Worm (Caenorhabditis elegans) whole organism, young adult: ENCODE measurements around the gene F47D12.6.

ENCODE experiments used
- B0035.1 ChIP-seq: sonication (generic microtip); optimal IDR thresholded peaks from 2 replicates; lab custom pipeline; 2016; ENCODE audit warnings: missing genetic modification characterization, mild to moderate bottlenecking, missing compliant biosample characterization, missing genotype, missing genetic modification reagents
- B0336.3 ChIP-seq: fragments of 200-800 bp; sonication (Bioruptor generic); IDR thresholded peaks from 2 replicates; pipeline ENCODE4 v1.3.6; 2022; ENCODE audit warnings: missing genetic modification characterization, missing compliant biosample characterization
- C17E4.6 ChIP-seq: fragments of 200-800 bp; sonication (Bioruptor generic); IDR thresholded peaks from 2 replicates; pipeline ENCODE4 v1.3.6; 2022; ENCODE audit warnings: missing genetic modification reagents, missing genetic modification characterization, missing compliant biosample characterization
- D2030.7 ChIP-seq: fragments of 200-800 bp; sonication (Bioruptor generic); IDR thresholded peaks from 2 replicates; pipeline ENCODE4 v1.3.6; 2022; ENCODE audit warnings: missing genetic modification reagents, missing genetic modification characterization, missing compliant biosample characterization
- F23B12.7 ChIP-seq: sonication (generic microtip); optimal IDR thresholded peaks from 2 replicates; lab custom pipeline; 2017; ENCODE audit warnings: missing genetic modification characterization, mild to moderate bottlenecking, missing compliant biosample characterization, antibody characterized with exemption, moderate library complexity; ENCODE audit not compliant: insufficient read depth
- F33H1.4 ChIP-seq: fragments of 200-800 bp; sonication (Bioruptor generic); IDR thresholded peaks from 2 replicates; pipeline ENCODE4 v1.3.6; 2022; ENCODE audit warnings: missing genetic modification reagents, missing genetic modification characterization, missing compliant biosample characterization
- F39B2.1 ChIP-seq: fragments of 200-800 bp; sonication (Bioruptor generic); IDR thresholded peaks from 2 replicates; pipeline ENCODE4 v1.3.6; 2022; ENCODE audit warnings: missing genetic modification reagents, missing genetic modification characterization, missing compliant biosample characterization
- F52B5.7 ChIP-seq: sonication (generic microtip); optimal IDR thresholded peaks from 2 replicates; lab custom pipeline; 2016; ENCODE audit warnings: mild to moderate bottlenecking, missing genetic modification characterization, missing compliant biosample characterization
- F57A8.1 ChIP-seq: fragments of 200-800 bp; sonication (Bioruptor generic); optimal IDR thresholded peaks from 2 replicates; lab custom pipeline; 2018; ENCODE audit warnings: mild to moderate bottlenecking, missing genetic modification characterization, moderate library complexity, missing compliant biosample characterization
- Y53F4B.3 ChIP-seq: fragments of 200-800 bp; sonication (Bioruptor generic); IDR thresholded peaks from 2 replicates; pipeline ENCODE4 v1.3.6; 2022; ENCODE audit warnings: missing genetic modification reagents, missing genetic modification characterization, missing compliant biosample characterization
- aptf-3 ChIP-seq: fragments of 200-800 bp; sonication (Bioruptor generic); IDR thresholded peaks from 2 replicates; pipeline ENCODE4 v1.3.6; 2022; ENCODE audit warnings: missing genetic modification characterization, missing compliant biosample characterization
- athp-1 ChIP-seq: sonication (generic microtip); optimal IDR thresholded peaks from 2 replicates; lab custom pipeline; 2017; ENCODE audit warnings: mild to moderate bottlenecking, missing genetic modification characterization, missing compliant biosample characterization
- attf-6 ChIP-seq: fragments of 200-800 bp; sonication (Bioruptor generic); IDR thresholded peaks from 2 replicates; pipeline ENCODE4 v1.3.6; 2022; ENCODE audit warnings: missing genetic modification reagents, missing genetic modification characterization, missing compliant biosample characterization
- bed-1 ChIP-seq: fragments of 200-800 bp; sonication (Bioruptor generic); IDR thresholded peaks from 2 replicates; pipeline ENCODE4 v1.3.6; 2022; ENCODE audit warnings: missing genetic modification reagents, missing genetic modification characterization, missing compliant biosample characterization
- ceh-58 ChIP-seq: fragments of 200-800 bp; sonication (Bioruptor generic); IDR thresholded peaks from 2 replicates; pipeline ENCODE4 v1.3.6; 2022; ENCODE audit warnings: missing genetic modification characterization, missing compliant biosample characterization
- ceh-79 ChIP-seq: sonication (generic microtip); optimal IDR thresholded peaks from 2 replicates; lab custom pipeline; 2017; ENCODE audit warnings: mild to moderate bottlenecking, missing genetic modification characterization, missing compliant biosample characterization
- dpff-1 ChIP-seq: sonication (generic microtip); optimal IDR thresholded peaks from 2 replicates; lab custom pipeline; 2017; ENCODE audit warnings: mild to moderate bottlenecking, missing genetic modification characterization, missing compliant biosample characterization
- dpl-1 ChIP-seq: fragments of 150-350 bp; optimal IDR thresholded peaks from 2 replicates; lab custom pipeline; 2014; ENCODE audit warnings: missing biosample characterization, missing genetic modification reagents, missing genetic modification characterization
- efl-1 ChIP-seq: fragments of 150-350 bp; optimal IDR thresholded peaks from 2 replicates; lab custom pipeline; 2014; ENCODE audit warnings: missing biosample characterization, missing genetic modification reagents, missing genetic modification characterization
- egl-44 ChIP-seq: fragments of 200-800 bp; sonication (Bioruptor generic); IDR thresholded peaks from 2 replicates; pipeline ENCODE4 v1.3.6; 2022; ENCODE audit warnings: missing genetic modification reagents, missing genetic modification characterization, missing compliant biosample characterization
- ekl-4 ChIP-seq: fragments of 200-800 bp; sonication (Bioruptor generic); IDR thresholded peaks from 2 replicates; pipeline ENCODE4 v1.3.6; 2022; ENCODE audit warnings: missing genetic modification reagents, missing genetic modification characterization, missing compliant biosample characterization
- ets-4 ChIP-seq: fragments of 200-800 bp; sonication (Bioruptor generic); optimal IDR thresholded peaks from 2 replicates; lab custom pipeline; 2018; ENCODE audit warnings: mild to moderate bottlenecking, missing genetic modification characterization, missing compliant biosample characterization
- him-1 ChIP-seq: sonication (generic microtip); optimal IDR thresholded peaks from 2 replicates; lab custom pipeline; 2016; ENCODE audit warnings: missing genotype, missing genetic modification reagents, missing genetic modification characterization, missing compliant biosample characterization
- hmg-20 ChIP-seq: fragments of 200-800 bp; sonication (Bioruptor generic); IDR thresholded peaks from 2 replicates; pipeline ENCODE4 v1.3.6; 2022; ENCODE audit warnings: missing genetic modification reagents, missing genetic modification characterization, missing compliant biosample characterization
- hsf-1 ChIP-seq: fragments of 200-800 bp; sonication (Bioruptor generic); IDR thresholded peaks from 2 replicates; pipeline ENCODE4 v1.3.6; 2022; ENCODE audit warnings: missing genetic modification reagents, missing genetic modification characterization, missing compliant biosample characterization
- lin-26 ChIP-seq: fragments of 200-800 bp; sonication (Bioruptor generic); IDR thresholded peaks from 2 replicates; pipeline ENCODE4 v1.3.6; 2022; ENCODE audit warnings: missing genetic modification reagents, missing genetic modification characterization, missing compliant biosample characterization
- lin-40 ChIP-seq: sonication (generic microtip); optimal IDR thresholded peaks from 2 replicates; lab custom pipeline; 2016; ENCODE audit warnings: missing genetic modification characterization, mild to moderate bottlenecking, missing compliant biosample characterization, missing genotype, missing genetic modification reagents
- madf-10 ChIP-seq: sonication (generic microtip); optimal IDR thresholded peaks from 2 replicates; lab custom pipeline; 2016; ENCODE audit warnings: mild to moderate bottlenecking, missing genetic modification characterization, missing compliant biosample characterization
- madf-6 ChIP-seq: fragments of 200-800 bp; sonication (Bioruptor generic); IDR thresholded peaks from 2 replicates; pipeline ENCODE4 v1.3.6; 2022; ENCODE audit warnings: missing genetic modification reagents, missing genetic modification characterization, missing compliant biosample characterization
- mel-28 ChIP-seq: sonication (generic microtip); optimal IDR thresholded peaks from 2 replicates; lab custom pipeline; 2016; ENCODE audit warnings: borderline replicate concordance, mild to moderate bottlenecking, missing genetic modification characterization, missing compliant biosample characterization
- mes-4 ChIP-seq: sonication (generic microtip); optimal IDR thresholded peaks from 2 replicates; lab custom pipeline; 2016; ENCODE audit warnings: missing genotype, missing genetic modification characterization, missing compliant biosample characterization
- nfyb-1 ChIP-seq: fragments of 200-800 bp; sonication (Bioruptor generic); IDR thresholded peaks from 2 replicates; pipeline ENCODE4 v1.3.6; 2022; ENCODE audit warnings: missing genetic modification reagents, missing genetic modification characterization, missing compliant biosample characterization
- nhr-179 ChIP-seq: sonication (generic microtip); optimal IDR thresholded peaks from 2 replicates; lab custom pipeline; 2016; ENCODE audit warnings: mild to moderate bottlenecking, missing genetic modification characterization, missing compliant biosample characterization
- nhr-27 ChIP-seq: fragments of 200-800 bp; sonication (Bioruptor generic); optimal IDR thresholded peaks from 2 replicates; lab custom pipeline; 2018; ENCODE audit warnings: mild to moderate bottlenecking, missing genetic modification characterization, moderate library complexity, missing compliant biosample characterization
- pbrm-1 ChIP-seq: fragments of 200-800 bp; sonication (Bioruptor generic); IDR thresholded peaks from 2 replicates; pipeline ENCODE4 v1.3.6; 2022; ENCODE audit warnings: missing genetic modification reagents, missing genetic modification characterization, missing compliant biosample characterization
- pha-4 ChIP-seq: fragments of 150-350 bp; sonication (generic microtip); optimal IDR thresholded peaks from 2 replicates; lab custom pipeline; 2014; ENCODE audit warnings: missing biosample characterization, missing genetic modification reagents, missing genetic modification characterization
- rcor-1 ChIP-seq: fragments of 200-800 bp; sonication (Bioruptor generic); IDR thresholded peaks from 2 replicates; pipeline ENCODE4 v1.3.6; 2022; ENCODE audit warnings: missing genetic modification reagents, missing genetic modification characterization, missing compliant biosample characterization
- rpc-1 ChIP-seq, 2 experiments: fragments of 150-350 bp in 1 of 2; sonication (generic microtip) in 1 of 2; optimal IDR thresholded peaks; 2 replicates each; lab custom pipeline; 2014 to 2018; ENCODE audit warnings: missing biosample characterization in 1 of 2, missing genetic modification characterization in 1 of 2, missing genetic modification reagents in 1 of 2, missing genotype in 1 of 2
- snpc-1.3 ChIP-seq: sonication (generic microtip); optimal IDR thresholded peaks from 2 replicates; lab custom pipeline; 2017; ENCODE audit warnings: missing genetic modification characterization, mild to moderate bottlenecking, missing compliant biosample characterization, antibody characterized with exemption, moderate library complexity, missing genotype, missing genetic modification reagents; ENCODE audit not compliant: insufficient read depth
- tlf-1 ChIP-seq: fragments of 200-800 bp; sonication (Bioruptor generic); optimal IDR thresholded peaks from 2 replicates; lab custom pipeline; 2018; ENCODE audit warnings: mild to moderate bottlenecking, missing genetic modification characterization, missing compliant biosample characterization
- unc-62 ChIP-seq: fragments of 150-350 bp; optimal IDR thresholded peaks from 2 replicates; lab custom pipeline; 2014; ENCODE audit warnings: missing biosample characterization, missing genetic modification reagents, missing genetic modification characterization
- ztf-18 ChIP-seq: sonication (generic microtip); optimal IDR thresholded peaks from 2 replicates; lab custom pipeline; 2016; ENCODE audit warnings: missing genotype, mild to moderate bottlenecking, missing genetic modification characterization, missing compliant biosample characterization
- ztf-28 ChIP-seq: fragments of 200-800 bp; sonication (Bioruptor generic); IDR thresholded peaks from 2 replicates; pipeline ENCODE4 v1.3.6; 2022; ENCODE audit warnings: missing genetic modification reagents, missing genetic modification characterization, missing compliant biosample characterization
- ztf-6 ChIP-seq: fragments of 200-800 bp; sonication (Bioruptor generic); IDR thresholded peaks from 2 replicates; pipeline ENCODE4 v1.3.6; 2022; ENCODE audit warnings: missing genetic modification reagents, missing genetic modification characterization, missing compliant biosample characterization

F47D12.6 gene

ce11 chrIII:6258262-6258661 lies 28.8 kb downstream of the F47D12.6 start, which contains the start of gene srg-1:
Gene srg-1 (minus strand): TSS chrIII:6258362.
- no peak for TF ChIP-seq nhr-179 (tag; lab: Kevin White, UChicago)
- no peak for TF ChIP-seq dpff-1 (tag; lab: Kevin White, UChicago)
- TF ChIP-seq unc-62 = no peak
- TF ChIP-seq bed-1 (GFP tag; lab: Robert Waterston, UW) = no peak
- TF ChIP-seq B0336.3 = no peak
- no peak for TF ChIP-seq rcor-1 (GFP tag; lab: Robert Waterston, UW)
- no peak for TF ChIP-seq D2030.7 (GFP tag; lab: Robert Waterston, UW)
- TF ChIP-seq nhr-27 (tag; lab: Kevin White, UChicago) = no peak
- TF ChIP-seq, all 124 proteins: peak for 0

- no peak for TF ChIP-seq dpff-1 (tag; lab: Kevin White, UChicago)
- TF ChIP-seq pbrm-1 = no peak
- TF ChIP-seq F23B12.7 (tag; lab: Kevin White, UChicago) = no peak
- TF ChIP-seq bed-1 (GFP tag; lab: Robert Waterston, UW) = no peak
- no peak for TF ChIP-seq B0035.1 (tag; lab: Kevin White, UChicago)
- TF ChIP-seq ztf-6 (GFP tag; lab: Robert Waterston, UW) = no peak
- no peak for TF ChIP-seq F39B2.1 (GFP tag; lab: Robert Waterston, UW)
- TF ChIP-seq ceh-58 (GFP tag; lab: Robert Waterston, UW) = no peak
- no peak for TF ChIP-seq mel-28
- no peak for TF ChIP-seq madf-6
- no peak for TF ChIP-seq attf-6
- no peak for TF ChIP-seq hmg-20 (GFP tag; lab: Robert Waterston, UW)
- no peak for TF ChIP-seq hsf-1 (GFP tag; lab: Robert Waterston, UW)
Observed at ce11 chrIII:6256675-6257074, 30.4 kb downstream of the F47D12.6 start, which contains the start of gene srg-9. Gene srg-9 (minus strand): TSS chrIII:6256775.

- TF ChIP-seq F52B5.7 (no peak), aptf-3 (GFP tag; lab: Robert Waterston, UW) (no peak), tlf-1 (GFP tag; lab: Kevin White, UChicago) (no peak), dpl-1 (GFP tag; lab: Kevin White, UChicago) (no peak), F33H1.4 (GFP tag; lab: Robert Waterston, UW) (no peak), lin-26 (GFP tag; lab: Robert Waterston, UW) (no peak), efl-1 (GFP tag; lab: Kevin White, UChicago) (no peak), ekl-4 (GFP tag; lab: Robert Waterston, UW) (no peak), mes-4 (tag; lab: Kevin White, UChicago) (no peak), him-1 (tag; lab: Kevin White, UChicago) (no peak), ceh-79 (tag; lab: Kevin White, UChicago) (no peak), egl-44 (no peak), rpc-1 (optimal IDR thresholded peaks at IDR 0.05; lab: Kevin White, UChicago) (no peak), rpc-1 (tag; optimal IDR thresholded peaks at IDR 0.05; lab: Kevin White, UChicago) (no peak)
- TF ChIP-seq, all 124 proteins: peak for 0
Observed at ce11 chrIII:6254737-6255136, 32.4 kb downstream of the F47D12.6 start, which contains the start of gene srg-8. Gene srg-8 (minus strand): TSS chrIII:6254837.

ce11 chrIII:6251511-6251910 lies 35.6 kb downstream of the F47D12.6 start, which contains the start of gene amdh-1:
Gene amdh-1 (plus strand): TSS chrIII:6251811.
- TF ChIP-seq F57A8.1 (GFP tag; lab: Kevin White, UChicago) (no peak), ztf-28 (GFP tag; lab: Robert Waterston, UW) (no peak), ets-4 (GFP tag; lab: Kevin White, UChicago) (no peak), nfyb-1 (GFP tag; lab: Robert Waterston, UW) (no peak), athp-1 (tag; lab: Kevin White, UChicago) (no peak), ztf-18 (tag; lab: Kevin White, UChicago) (no peak), snpc-1.3 (no peak), pha-4 (no peak), Y53F4B.3 (no peak), C17E4.6 (GFP tag; lab: Robert Waterston, UW) (no peak), madf-10 (tag; lab: Kevin White, UChicago) (no peak), B0035.1 (tag; lab: Kevin White, UChicago) (no peak), lin-40 (tag; lab: Kevin White, UChicago) (no peak), ekl-4 (GFP tag; lab: Robert Waterston, UW) (no peak), attf-6 (no peak)
